Worm (Caenorhabditis elegans) whole organism, mixed stage, embryonic: ENCODE measurements around the gene ZK829.3.

Source experiments
- bed-3 ChIP-seq: fragments of 200-800 bp; sonication (Bioruptor generic); optimal IDR thresholded peaks from 3 replicates; lab custom pipeline; 2018; ENCODE audit warnings: mild to moderate bottlenecking, missing genetic modification characterization, moderate library complexity, missing compliant biosample characterization
- hlh-1 ChIP-seq: fragments of 150-350 bp; optimal IDR thresholded peaks from 2 replicates; lab custom pipeline; 2014; ENCODE audit warnings: missing biosample characterization, missing genetic modification reagents, missing genetic modification characterization
- mep-1 ChIP-seq: fragments of 150-350 bp; optimal IDR thresholded peaks from 2 replicates; lab custom pipeline; 2017; ENCODE audit warnings: missing biosample characterization, missing genetic modification reagents, missing genetic modification characterization, inconsistent platforms

ce11 chrIV:11914260-11914836 is 31.2 kb downstream of the ZK829.3 start:
- TF ChIP-seq hlh-1 (no peak), mep-1 (no peak), bed-3 (GFP tag; lab: Kevin White, UChicago) (no peak)
